Worm (Caenorhabditis elegans): ENCODE results near the gene F58D2.3.

ce11 chrIV:13197282-13197681 lies 16.7 kb upstream of the F58D2.3 start, which contains the start of gene C48D1.1:
- no peak for TF ChIP-seq egl-27 (tag; optimal IDR thresholded peaks at IDR 0.05)
- no peak for TF ChIP-seq unc-62 (GFP tag; optimal IDR thresholded peaks at IDR 0.05)
- no peak for TF ChIP-seq nhr-12 (tag; optimal IDR thresholded peaks at IDR 0.05)
- TF ChIP-seq pha-4 (tag; optimal IDR thresholded peaks at IDR 0.05): no peak
- TF ChIP-seq ztf-11 (tag; optimal IDR thresholded peaks at IDR 0.05): no peak
- TF ChIP-seq elt-3 (tag; optimal IDR thresholded peaks at IDR 0.05): no peak
- TF ChIP-seq fos-1 (tag; optimal IDR thresholded peaks at IDR 0.05): no peak
- no peak for TF ChIP-seq ama-1 (optimal IDR thresholded peaks at IDR 0.05)
